Worm (Caenorhabditis elegans) whole organism, mixed stage, embryonic: Measurements from ENCODE around the gene F35E12.2.

Source experiments
- M03D4.4 ChIP-seq: sonication (generic microtip); optimal IDR thresholded peaks from 2 replicates; lab custom pipeline; 2017; ENCODE audit warnings: mild to moderate bottlenecking, missing genetic modification characterization, missing compliant biosample characterization
- bed-3 ChIP-seq: fragments of 200-800 bp; sonication (Bioruptor generic); optimal IDR thresholded peaks from 3 replicates; lab custom pipeline; 2018; ENCODE audit warnings: mild to moderate bottlenecking, missing genetic modification characterization, moderate library complexity, missing compliant biosample characterization
- blmp-1 ChIP-seq: fragments of 150-350 bp; optimal IDR thresholded peaks from 2 replicates; lab custom pipeline; 2014; ENCODE audit warnings: missing biosample characterization, missing genetic modification characterization
- ceh-39 ChIP-seq: fragments of 150-350 bp; optimal IDR thresholded peaks from 2 replicates; lab custom pipeline; 2014; ENCODE audit warnings: missing biosample characterization, missing genetic modification characterization
- ceh-43 ChIP-seq: fragments of 200-800 bp; sonication (Bioruptor generic); optimal IDR thresholded peaks from 2 replicates; lab custom pipeline; 2018; ENCODE audit warnings: mild to moderate bottlenecking, missing genetic modification characterization, moderate library complexity, missing compliant biosample characterization
- ceh-83 ChIP-seq: fragments of 200-800 bp; sonication (Bioruptor generic); optimal IDR thresholded peaks from 2 replicates; lab custom pipeline; 2018; ENCODE audit warnings: mild to moderate bottlenecking, missing genetic modification characterization, missing compliant biosample characterization
- ces-1 ChIP-seq: fragments of 150-350 bp; optimal IDR thresholded peaks from 2 replicates; lab custom pipeline; 2014; ENCODE audit warnings: missing biosample characterization, missing genetic modification reagents, missing genetic modification characterization
- cnd-1 ChIP-seq: fragments of 200-800 bp; sonication (Bioruptor generic); optimal IDR thresholded peaks from 2 replicates; lab custom pipeline; 2018; ENCODE audit warnings: mild to moderate bottlenecking, missing genetic modification characterization, missing compliant biosample characterization
- drap-1 ChIP-seq: fragments of 200-800 bp; sonication (Bioruptor generic); optimal IDR thresholded peaks from 3 replicates; lab custom pipeline; 2018; ENCODE audit warnings: mild to moderate bottlenecking, missing genetic modification characterization, missing compliant biosample characterization
- elt-1 ChIP-seq: sonication (generic microtip); optimal IDR thresholded peaks from 2 replicates; lab custom pipeline; 2017; ENCODE audit warnings: missing genetic modification characterization, mild to moderate bottlenecking, missing compliant biosample characterization, antibody characterized with exemption, moderate library complexity, borderline replicate concordance; ENCODE audit not compliant: insufficient read depth
- elt-3 ChIP-seq: fragments of 150-350 bp; optimal IDR thresholded peaks from 2 replicates; lab custom pipeline; 2014; ENCODE audit warnings: missing biosample characterization, missing genetic modification characterization
- flh-1 ChIP-seq: fragments of 200-800 bp; sonication (Bioruptor generic); optimal IDR thresholded peaks from 2 replicates; lab custom pipeline; 2018; ENCODE audit warnings: mild to moderate bottlenecking, missing genetic modification characterization, moderate library complexity, missing compliant biosample characterization
- ham-2 ChIP-seq: fragments of 200-800 bp; sonication (Bioruptor generic); optimal IDR thresholded peaks from 2 replicates; lab custom pipeline; 2018; ENCODE audit warnings: mild to moderate bottlenecking, missing genetic modification characterization, missing compliant biosample characterization
- hlh-1 ChIP-seq: fragments of 150-350 bp; optimal IDR thresholded peaks from 2 replicates; lab custom pipeline; 2014; ENCODE audit warnings: missing biosample characterization, missing genetic modification reagents, missing genetic modification characterization
- lin-13 ChIP-seq: fragments of 150-350 bp; optimal IDR thresholded peaks from 2 replicates; lab custom pipeline; 2014; ENCODE audit warnings: missing biosample characterization, missing genetic modification characterization
- lin-32 ChIP-seq: fragments of 200-800 bp; sonication (Bioruptor generic); optimal IDR thresholded peaks from 2 replicates; lab custom pipeline; 2018; ENCODE audit warnings: mild to moderate bottlenecking, missing genetic modification characterization, missing compliant biosample characterization
- lsy-2 ChIP-seq: fragments of 150-350 bp; optimal IDR thresholded peaks from 2 replicates; lab custom pipeline; 2014; ENCODE audit warnings: missing biosample characterization, missing genetic modification characterization
- mab-5 ChIP-seq: fragments of 150-350 bp; optimal IDR thresholded peaks from 2 replicates; lab custom pipeline; 2014; ENCODE audit warnings: missing biosample characterization, missing genetic modification characterization
- mep-1 ChIP-seq: fragments of 150-350 bp; optimal IDR thresholded peaks from 2 replicates; lab custom pipeline; 2017; ENCODE audit warnings: missing biosample characterization, missing genetic modification reagents, missing genetic modification characterization, inconsistent platforms
- mls-2 ChIP-seq: sonication (generic microtip); optimal IDR thresholded peaks from 2 replicates; lab custom pipeline; 2016; ENCODE audit warnings: mild to moderate bottlenecking, missing genetic modification characterization, moderate library complexity, missing compliant biosample characterization
- nhr-12 ChIP-seq: fragments of 150-350 bp; optimal IDR thresholded peaks from 2 replicates; lab custom pipeline; 2014; ENCODE audit warnings: missing biosample characterization, missing genetic modification characterization
- nhr-2 ChIP-seq: fragments of 150-350 bp; optimal IDR thresholded peaks from 2 replicates; lab custom pipeline; 2014; ENCODE audit warnings: missing biosample characterization, missing genetic modification characterization
- nhr-237 ChIP-seq: fragments of 150-350 bp; optimal IDR thresholded peaks from 2 replicates; lab custom pipeline; 2014; ENCODE audit warnings: missing biosample characterization, missing genetic modification characterization
- nhr-28 ChIP-seq: fragments of 150-350 bp; optimal IDR thresholded peaks from 2 replicates; lab custom pipeline; 2014; ENCODE audit warnings: missing biosample characterization, missing genetic modification characterization
- nhr-76 ChIP-seq: sonication (generic microtip); optimal IDR thresholded peaks from 2 replicates; lab custom pipeline; 2017; ENCODE audit warnings: missing biosample characterization, missing genetic modification characterization
- pha-4 ChIP-seq: fragments of 150-350 bp; optimal IDR thresholded peaks from 2 replicates; lab custom pipeline; 2018; ENCODE audit warnings: missing biosample characterization, missing genetic modification reagents, missing genetic modification characterization
- sem-2 ChIP-seq: fragments of 200-800 bp; sonication (Bioruptor generic); optimal IDR thresholded peaks from 2 replicates; lab custom pipeline; 2018; ENCODE audit warnings: mild to moderate bottlenecking, missing genetic modification characterization, missing compliant biosample characterization
- snpc-4 ChIP-seq: fragments of 150-350 bp; optimal IDR thresholded peaks from 2 replicates; lab custom pipeline; 2014; ENCODE audit warnings: missing biosample characterization, missing genetic modification characterization
- sptf-1 ChIP-seq: sonication (generic microtip); optimal IDR thresholded peaks from 2 replicates; lab custom pipeline; 2017; ENCODE audit warnings: mild to moderate bottlenecking, missing genetic modification characterization, moderate library complexity, missing compliant biosample characterization
- tbx-8 ChIP-seq: fragments of 200-800 bp; sonication (Bioruptor generic); optimal IDR thresholded peaks from 2 replicates; lab custom pipeline; 2018; ENCODE audit warnings: mild to moderate bottlenecking, missing genetic modification characterization, moderate library complexity, missing compliant biosample characterization
- unc-120 ChIP-seq: sonication (generic microtip); optimal IDR thresholded peaks from 2 replicates; lab custom pipeline; 2017; ENCODE audit warnings: missing genetic modification characterization, missing compliant biosample characterization; ENCODE audit not compliant: poor library complexity, severe bottlenecking
- unc-39 ChIP-seq: fragments of 150-350 bp; optimal IDR thresholded peaks from 2 replicates; lab custom pipeline; 2014; ENCODE audit warnings: missing biosample characterization, missing genetic modification characterization
- unc-62 ChIP-seq: fragments of 150-350 bp; optimal IDR thresholded peaks from 2 replicates; lab custom pipeline; 2014; ENCODE audit warnings: missing biosample characterization, missing genetic modification reagents, missing genetic modification characterization
- zip-8 ChIP-seq: fragments of 150-350 bp; optimal IDR thresholded peaks from 2 replicates; lab custom pipeline; 2014; ENCODE audit warnings: missing biosample characterization, missing genetic modification characterization
- ztf-11 ChIP-seq: fragments of 150-350 bp; optimal IDR thresholded peaks from 2 replicates; lab custom pipeline; 2014; ENCODE audit warnings: missing biosample characterization, missing genetic modification characterization

Gene F35E12.2

DNA sequence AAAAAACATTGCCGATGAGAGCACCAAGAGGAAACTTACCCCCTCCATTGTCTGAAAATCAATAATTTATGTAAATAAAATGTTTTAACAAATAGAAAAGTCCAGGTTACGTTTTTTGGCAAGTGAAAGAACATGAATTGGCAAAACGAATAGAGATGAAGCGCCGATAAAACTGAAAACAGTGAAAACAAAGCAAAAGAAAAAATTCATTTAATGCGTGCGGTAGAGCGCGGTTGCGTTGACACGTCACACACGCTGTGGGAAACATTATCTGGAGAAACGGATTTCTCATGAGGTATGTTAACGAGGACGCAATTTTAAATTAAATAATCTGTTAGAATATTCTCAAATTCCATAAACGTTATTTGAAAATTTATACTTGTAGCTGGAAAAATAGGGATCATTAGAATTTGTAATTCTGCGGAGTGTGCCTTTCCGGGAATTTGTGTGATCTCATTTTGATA is 9.4 kb downstream of the F35E12.2 start, which contains the start of gene zipt-9:
Gene zipt-9 (minus strand): TSS at position 51 of the 464 bp plus-strand sequence.
- TF ChIP-seq zip-8 (tag; lab: Kevin White, UChicago) (no peak), ceh-43 (GFP tag; lab: Kevin White, UChicago) (no peak), cnd-1 (peak; percentile 54), ceh-39 (tag; lab: Kevin White, UChicago) (peak; percentile 9), flh-1 (GFP tag; lab: Kevin White, UChicago) (no peak), nhr-237 (tag; lab: Kevin White, UChicago) (peak; percentile 66), tbx-8 (GFP tag; lab: Kevin White, UChicago) (no peak), ham-2 (GFP tag; lab: Kevin White, UChicago) (no peak), ztf-11 (tag; lab: Kevin White, UChicago) (no peak), lsy-2 (tag; lab: Kevin White, UChicago) (peak; percentile 68), drap-1 (GFP tag; lab: Kevin White, UChicago) (peak; percentile 35), mab-5 (tag; lab: Kevin White, UChicago) (no peak), unc-120 (tag; lab: Kevin White, UChicago) (no peak), blmp-1 (tag; lab: Kevin White, UChicago) (peak; percentile 46), bed-3 (no peak), nhr-12 (tag; lab: Kevin White, UChicago) (no peak), lin-32 (peak; percentile 20), unc-62 (GFP tag; lab: Kevin White, UChicago) (no peak), M03D4.4 (tag; lab: Kevin White, UChicago) (peak; percentile 42), snpc-4 (no peak), unc-39 (tag; lab: Kevin White, UChicago) (no peak), mep-1 (tag; lab: Kevin White, UChicago) (peak; percentile 83), ces-1 (GFP tag; lab: Kevin White, UChicago) (no peak), nhr-2 (tag; lab: Kevin White, UChicago) (no peak), nhr-28 (tag; lab: Kevin White, UChicago) (no peak), pha-4 (tag; lab: Kevin White, UChicago) (peak; percentile 42), elt-1 (tag; lab: Kevin White, UChicago) (peak; percentile 6), hlh-1 (no peak), elt-3 (no peak), sptf-1 (tag; lab: Kevin White, UChicago) (peak; percentile 79), lin-13 (tag; lab: Kevin White, UChicago) (peak; percentile 64), ceh-83 (GFP tag; lab: Kevin White, UChicago) (no peak), mls-2 (tag; lab: Kevin White, UChicago) (no peak), nhr-76 (tag; lab: Kevin White, UChicago) (no peak), sem-2 (GFP tag; lab: Kevin White, UChicago) (peak; percentile 9)

ce11 chrV:13711060-13711459 is 13.6 kb downstream of the F35E12.2 start, which contains the start of gene srx-96:
Gene srx-96 (plus strand): TSS chrV:13711360.
- TF ChIP-seq unc-39 (tag; lab: Kevin White, UChicago) (no peak), unc-62 (GFP tag; lab: Kevin White, UChicago) (no peak), nhr-28 (tag; lab: Kevin White, UChicago) (no peak), pha-4 (tag; lab: Kevin White, UChicago) (no peak), unc-120 (tag; lab: Kevin White, UChicago) (no peak), mab-5 (tag; lab: Kevin White, UChicago) (no peak), tbx-8 (GFP tag; lab: Kevin White, UChicago) (no peak), ceh-83 (GFP tag; lab: Kevin White, UChicago) (no peak), nhr-76 (tag; lab: Kevin White, UChicago) (no peak), lin-13 (tag; lab: Kevin White, UChicago) (no peak), sptf-1 (tag; lab: Kevin White, UChicago) (no peak), ceh-39 (tag; lab: Kevin White, UChicago) (no peak), zip-8 (tag; lab: Kevin White, UChicago) (no peak)
- TF ChIP-seq, all 35 proteins: peak for 0

DNA sequence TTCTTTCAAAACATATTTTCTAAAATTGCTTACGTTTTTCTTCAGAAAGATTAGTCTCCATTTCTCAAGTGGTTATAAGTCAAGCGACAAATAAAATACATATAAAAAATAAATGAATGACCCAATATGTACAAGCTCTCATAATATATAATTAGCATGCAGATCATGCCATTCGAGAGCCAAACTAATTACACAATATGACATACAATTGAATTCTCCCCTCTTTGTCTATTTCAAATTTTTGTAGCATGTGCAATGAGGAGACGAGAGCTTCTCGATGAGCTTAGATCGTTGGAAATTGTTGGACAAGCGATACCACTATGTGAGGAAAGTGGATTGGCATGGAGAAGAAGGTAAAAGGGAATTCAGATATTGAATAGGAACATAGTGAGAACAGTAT is 17.4 kb downstream of the F35E12.2 start, which contains the start of gene hlh-34:
Gene hlh-34 (minus strand): TSS at position 101 of the 400 bp plus-strand sequence.
- TF ChIP-seq ces-1 (GFP tag; lab: Kevin White, UChicago) = peak; percentile 79
- TF ChIP-seq unc-120 (tag; lab: Kevin White, UChicago) = no peak
